Worm (Caenorhabditis elegans) whole organism, young adult: Measurements from ENCODE around the gene F37C12.18.
A peak's percentile ranks its signal among the peaks of the same experiment; 100 is the strongest.

Experiments used
- B0019.2 ChIP-seq: fragments of 200-800 bp; sonication (Bioruptor generic); conservative IDR thresholded peaks from 2 replicates; pipeline ENCODE4 v1.3.6; 2022; ENCODE audit warnings: missing genetic modification reagents, missing genetic modification characterization, missing compliant biosample characterization
- B0336.3 ChIP-seq: fragments of 200-800 bp; sonication (Bioruptor generic); IDR thresholded peaks from 2 replicates; pipeline ENCODE4 v1.3.6; 2022; ENCODE audit warnings: missing genetic modification characterization, missing compliant biosample characterization
- D2030.7 ChIP-seq: fragments of 200-800 bp; sonication (Bioruptor generic); IDR thresholded peaks from 2 replicates; pipeline ENCODE4 v1.3.6; 2022; ENCODE audit warnings: missing genetic modification reagents, missing genetic modification characterization, missing compliant biosample characterization
- F22D6.2 ChIP-seq: sonication (generic microtip); optimal IDR thresholded peaks from 2 replicates; lab custom pipeline; 2016; ENCODE audit warnings: mild to moderate bottlenecking, missing genetic modification characterization, missing compliant biosample characterization
- F49E8.2 ChIP-seq: sonication (generic microtip); optimal IDR thresholded peaks from 3 replicates; lab custom pipeline; 2017; ENCODE audit warnings: missing genetic modification characterization, mild to moderate bottlenecking, missing compliant biosample characterization, antibody characterized with exemption, moderate library complexity; ENCODE audit not compliant: insufficient read depth
- F57A8.1 ChIP-seq: fragments of 200-800 bp; sonication (Bioruptor generic); optimal IDR thresholded peaks from 2 replicates; lab custom pipeline; 2018; ENCODE audit warnings: mild to moderate bottlenecking, missing genetic modification characterization, moderate library complexity, missing compliant biosample characterization
- K11D2.4 ChIP-seq: fragments of 200-800 bp; sonication (Bioruptor generic); IDR thresholded peaks from 2 replicates; pipeline ENCODE4 v1.3.6; 2022; ENCODE audit warnings: missing genetic modification reagents, missing genetic modification characterization, missing compliant biosample characterization
- Y53G8AR.9 ChIP-seq: fragments of 200-800 bp; sonication (Bioruptor generic); conservative IDR thresholded peaks from 2 replicates; pipeline ENCODE4 v1.3.6; 2022; ENCODE audit warnings: missing genetic modification reagents, missing genetic modification characterization, missing compliant biosample characterization
- Y56A3A.18 ChIP-seq: fragments of 200-800 bp; sonication (Bioruptor generic); IDR thresholded peaks from 2 replicates; pipeline ENCODE4 v1.3.6; 2022; ENCODE audit warnings: missing genetic modification reagents, missing genetic modification characterization, missing compliant biosample characterization
- Y67H2A.10 ChIP-seq: fragments of 200-800 bp; sonication (Bioruptor generic); conservative IDR thresholded peaks from 2 replicates; pipeline ENCODE4 v1.3.6; 2022; ENCODE audit warnings: missing genetic modification reagents, missing genetic modification characterization, missing compliant biosample characterization
- Y95B8A.8 ChIP-seq: fragments of 200-800 bp; sonication (Bioruptor generic); IDR thresholded peaks from 2 replicates; pipeline ENCODE4 v1.3.6; 2022; ENCODE audit warnings: missing genetic modification reagents, missing genetic modification characterization, missing compliant biosample characterization
- ZK185.1 ChIP-seq: sonication (generic microtip); optimal IDR thresholded peaks from 2 replicates; lab custom pipeline; 2016; ENCODE audit warnings: mild to moderate bottlenecking, missing genetic modification characterization, missing compliant biosample characterization; ENCODE audit not compliant: poor library complexity, severe bottlenecking
- ama-1 ChIP-seq, 3 experiments: fragments of 150-350 bp in 1 of 3; sonication (generic microtip) in 2 of 3; optimal IDR thresholded peaks; 2 replicates each; lab custom pipeline; 2014 to 2018; ENCODE audit warnings: missing biosample characterization in 2 of 3, missing genetic modification characterization in 2 of 3, missing genetic modification reagents in 2 of 3
- atf-7 ChIP-seq: sonication (generic microtip); optimal IDR thresholded peaks from 2 replicates; lab custom pipeline; 2017; ENCODE audit warnings: mild to moderate bottlenecking, missing genetic modification characterization, missing compliant biosample characterization
- bed-1 ChIP-seq: fragments of 200-800 bp; sonication (Bioruptor generic); IDR thresholded peaks from 2 replicates; pipeline ENCODE4 v1.3.6; 2022; ENCODE audit warnings: missing genetic modification reagents, missing genetic modification characterization, missing compliant biosample characterization
- ceh-100 ChIP-seq: fragments of 200-800 bp; sonication (Bioruptor generic); IDR thresholded peaks from 2 replicates; pipeline ENCODE4 v1.3.6; 2022; ENCODE audit warnings: missing genetic modification reagents, missing genetic modification characterization, missing compliant biosample characterization
- ceh-40 ChIP-seq: fragments of 200-800 bp; sonication (Bioruptor generic); IDR thresholded peaks from 2 replicates; pipeline ENCODE4 v1.3.6; 2022; ENCODE audit warnings: missing genetic modification characterization, missing compliant biosample characterization
- ceh-58 ChIP-seq: fragments of 200-800 bp; sonication (Bioruptor generic); IDR thresholded peaks from 2 replicates; pipeline ENCODE4 v1.3.6; 2022; ENCODE audit warnings: missing genetic modification characterization, missing compliant biosample characterization
- dpl-1 ChIP-seq: fragments of 150-350 bp; optimal IDR thresholded peaks from 2 replicates; lab custom pipeline; 2014; ENCODE audit warnings: missing biosample characterization, missing genetic modification reagents, missing genetic modification characterization
- egl-18 ChIP-seq: fragments of 200-800 bp; sonication (Bioruptor generic); IDR thresholded peaks from 2 replicates; pipeline ENCODE4 v1.3.6; 2022; ENCODE audit warnings: missing genetic modification reagents, missing genetic modification characterization, missing compliant biosample characterization
- egl-44 ChIP-seq: fragments of 200-800 bp; sonication (Bioruptor generic); IDR thresholded peaks from 2 replicates; pipeline ENCODE4 v1.3.6; 2022; ENCODE audit warnings: missing genetic modification reagents, missing genetic modification characterization, missing compliant biosample characterization
- egrh-3 ChIP-seq: fragments of 200-800 bp; sonication (Bioruptor generic); IDR thresholded peaks from 2 replicates; pipeline ENCODE4 v1.3.6; 2022; ENCODE audit warnings: missing genetic modification reagents, missing genetic modification characterization, missing compliant biosample characterization
- hlh-12 ChIP-seq: sonication (generic microtip); optimal IDR thresholded peaks from 2 replicates; lab custom pipeline; 2016; ENCODE audit warnings: missing genetic modification characterization, missing compliant biosample characterization
- hmg-1.2 ChIP-seq: fragments of 200-800 bp; sonication (Bioruptor generic); IDR thresholded peaks from 2 replicates; pipeline ENCODE4 v1.3.6; 2022; ENCODE audit warnings: missing genetic modification reagents, missing genetic modification characterization, missing compliant biosample characterization
- hmg-20 ChIP-seq: fragments of 200-800 bp; sonication (Bioruptor generic); IDR thresholded peaks from 2 replicates; pipeline ENCODE4 v1.3.6; 2022; ENCODE audit warnings: missing genetic modification reagents, missing genetic modification characterization, missing compliant biosample characterization
- hrde-1 ChIP-seq: sonication (generic microtip); optimal IDR thresholded peaks from 2 replicates; lab custom pipeline; 2016; ENCODE audit warnings: missing genetic modification characterization, mild to moderate bottlenecking, missing compliant biosample characterization, moderate library complexity, missing genotype, missing genetic modification reagents, borderline replicate concordance
- hsf-1 ChIP-seq: fragments of 200-800 bp; sonication (Bioruptor generic); IDR thresholded peaks from 2 replicates; pipeline ENCODE4 v1.3.6; 2022; ENCODE audit warnings: missing genetic modification reagents, missing genetic modification characterization, missing compliant biosample characterization
- lag-1 ChIP-seq: fragments of 200-800 bp; sonication (Bioruptor generic); IDR thresholded peaks from 2 replicates; pipeline ENCODE4 v1.3.6; 2022; ENCODE audit warnings: missing genetic modification reagents, missing genetic modification characterization, missing compliant biosample characterization
- lin-26 ChIP-seq: fragments of 200-800 bp; sonication (Bioruptor generic); IDR thresholded peaks from 2 replicates; pipeline ENCODE4 v1.3.6; 2022; ENCODE audit warnings: missing genetic modification reagents, missing genetic modification characterization, missing compliant biosample characterization
- lsy-27 ChIP-seq: sonication (generic microtip); optimal IDR thresholded peaks from 2 replicates; lab custom pipeline; 2017; ENCODE audit warnings: missing genetic modification characterization, mild to moderate bottlenecking, missing compliant biosample characterization, antibody characterized with exemption, missing genotype, borderline replicate concordance; ENCODE audit not compliant: insufficient read depth
- madf-6 ChIP-seq: fragments of 200-800 bp; sonication (Bioruptor generic); IDR thresholded peaks from 2 replicates; pipeline ENCODE4 v1.3.6; 2022; ENCODE audit warnings: missing genetic modification reagents, missing genetic modification characterization, missing compliant biosample characterization
- madf-8 ChIP-seq: fragments of 200-800 bp; sonication (Bioruptor generic); conservative IDR thresholded peaks from 2 replicates; pipeline ENCODE4 v1.3.6; 2022; ENCODE audit warnings: missing genetic modification reagents, missing genetic modification characterization, missing compliant biosample characterization
- mel-28 ChIP-seq: sonication (generic microtip); optimal IDR thresholded peaks from 2 replicates; lab custom pipeline; 2016; ENCODE audit warnings: borderline replicate concordance, mild to moderate bottlenecking, missing genetic modification characterization, missing compliant biosample characterization
- nfya-1 ChIP-seq: sonication (generic microtip); optimal IDR thresholded peaks from 2 replicates; lab custom pipeline; 2017; ENCODE audit warnings: antibody characterized with exemption, missing compliant biosample characterization, missing genetic modification characterization, borderline replicate concordance; ENCODE audit not compliant: insufficient read depth
- pbrm-1 ChIP-seq: fragments of 200-800 bp; sonication (Bioruptor generic); IDR thresholded peaks from 2 replicates; pipeline ENCODE4 v1.3.6; 2022; ENCODE audit warnings: missing genetic modification reagents, missing genetic modification characterization, missing compliant biosample characterization
- rcor-1 ChIP-seq: fragments of 200-800 bp; sonication (Bioruptor generic); IDR thresholded peaks from 2 replicates; pipeline ENCODE4 v1.3.6; 2022; ENCODE audit warnings: missing genetic modification reagents, missing genetic modification characterization, missing compliant biosample characterization
- rpc-1 ChIP-seq, 2 experiments: fragments of 150-350 bp in 1 of 2; sonication (generic microtip) in 1 of 2; optimal IDR thresholded peaks; 2 replicates each; lab custom pipeline; 2014 to 2018; ENCODE audit warnings: missing biosample characterization in 1 of 2, missing genetic modification characterization in 1 of 2, missing genetic modification reagents in 1 of 2, missing genotype in 1 of 2
- sdz-38 ChIP-seq: sonication (generic microtip); optimal IDR thresholded peaks from 2 replicates; lab custom pipeline; 2016; ENCODE audit warnings: missing genotype, missing genetic modification characterization, missing compliant biosample characterization
- sptf-2 ChIP-seq: fragments of 200-800 bp; sonication (Bioruptor generic); optimal IDR thresholded peaks from 2 replicates; lab custom pipeline; 2018; ENCODE audit warnings: mild to moderate bottlenecking, missing genetic modification characterization, missing compliant biosample characterization
- unc-130 ChIP-seq: sonication (generic microtip); optimal IDR thresholded peaks from 2 replicates; lab custom pipeline; 2016; ENCODE audit warnings: missing genetic modification reagents, missing genetic modification characterization, missing compliant biosample characterization
- unc-62 ChIP-seq: fragments of 150-350 bp; optimal IDR thresholded peaks from 2 replicates; lab custom pipeline; 2014; ENCODE audit warnings: missing biosample characterization, missing genetic modification reagents, missing genetic modification characterization
- xnd-1 ChIP-seq: sonication (generic microtip); optimal IDR thresholded peaks from 2 replicates; lab custom pipeline; 2016; ENCODE audit warnings: missing genotype, missing genetic modification reagents, missing genetic modification characterization, missing compliant biosample characterization
- zim-3 ChIP-seq: sonication (generic microtip); optimal IDR thresholded peaks from 2 replicates; lab custom pipeline; 2017; ENCODE audit warnings: mild to moderate bottlenecking, missing genetic modification characterization, moderate library complexity, missing compliant biosample characterization
- ztf-18 ChIP-seq: sonication (generic microtip); optimal IDR thresholded peaks from 2 replicates; lab custom pipeline; 2016; ENCODE audit warnings: missing genotype, mild to moderate bottlenecking, missing genetic modification characterization, missing compliant biosample characterization
- ztf-26 ChIP-seq: sonication (generic microtip); optimal IDR thresholded peaks from 2 replicates; lab custom pipeline; 2017; ENCODE audit warnings: missing genetic modification characterization, missing compliant biosample characterization
- ztf-3 ChIP-seq: fragments of 200-800 bp; sonication (Bioruptor generic); optimal IDR thresholded peaks from 2 replicates; lab custom pipeline; 2018; ENCODE audit warnings: mild to moderate bottlenecking, missing genetic modification characterization, missing compliant biosample characterization
- ztf-6 ChIP-seq: fragments of 200-800 bp; sonication (Bioruptor generic); IDR thresholded peaks from 2 replicates; pipeline ENCODE4 v1.3.6; 2022; ENCODE audit warnings: missing genetic modification reagents, missing genetic modification characterization, missing compliant biosample characterization

F37C12.18 gene

ce11 chrIII:7155631-7156030 is 39.6 kb downstream of the F37C12.18 start (continued):
- peak; percentile 60; the same call in 1 of the 2 replicates for TF ChIP-seq egrh-3
- TF ChIP-seq egl-44 (GFP tag; lab: Robert Waterston, UW): no peak
- TF ChIP-seq Y56A3A.18: 0 out of 2 replicates have a peak, but pooled peaks have one; percentile 50
- TF ChIP-seq hmg-1.2 (GFP tag; lab: Robert Waterston, UW): peak; percentile 94
- TF ChIP-seq B0336.3 (GFP tag; lab: Robert Waterston, UW): peak; percentile 87
- no peak for TF ChIP-seq bed-1
- TF ChIP-seq Y95B8A.8: peak; percentile 66; the same call in 1 of the 2 replicates
- TF ChIP-seq hrde-1 (tag; lab: Kevin White, UChicago): no peak
- peak; percentile 30; the same call in 1 of the 2 replicates for TF ChIP-seq rcor-1 (GFP tag; lab: Robert Waterston, UW)
- no peak for TF ChIP-seq F49E8.2 (tag; lab: Kevin White, UChicago)
- no peak for TF ChIP-seq sdz-38 (tag; lab: Kevin White, UChicago)
- no peak for TF ChIP-seq dpl-1
- no peak for TF ChIP-seq madf-8 (GFP tag; lab: Robert Waterston, UW)
- TF ChIP-seq hlh-12: no peak
- no peak for TF ChIP-seq unc-130 (GFP tag; lab: Kevin White, UChicago)
- no peak for TF ChIP-seq sptf-2 (GFP tag; lab: Kevin White, UChicago)
- TF ChIP-seq ZK185.1 (tag; lab: Kevin White, UChicago): peak; percentile 54
- TF ChIP-seq ceh-58 (GFP tag; lab: Robert Waterston, UW): no peak
- no peak for TF ChIP-seq nfya-1
- peak; percentile 3 for TF ChIP-seq ama-1 (optimal IDR thresholded peaks at IDR 0.05; lab: Kevin White, UChicago)
- TF ChIP-seq ama-1 (GFP tag; optimal IDR thresholded peaks at IDR 0.05; lab: Kevin White, UChicago): no peak
- no peak for TF ChIP-seq D2030.7
- no peak for TF ChIP-seq xnd-1 (tag; lab: Kevin White, UChicago)
- TF ChIP-seq F57A8.1 (GFP tag; lab: Kevin White, UChicago): no peak
- TF ChIP-seq egl-18: no peak
- TF ChIP-seq atf-7 (tag; lab: Kevin White, UChicago): peak; percentile 94
- TF ChIP-seq ceh-40 (GFP tag; lab: Robert Waterston, UW): no peak
- no peak for TF ChIP-seq lag-1 (GFP tag; lab: Robert Waterston, UW)
- TF ChIP-seq ceh-100 (GFP tag; lab: Robert Waterston, UW): 0 out of 2 replicates have a peak, but pooled peaks have one; percentile 44
- TF ChIP-seq lin-26 (GFP tag; lab: Robert Waterston, UW): 0 out of 2 replicates have a peak, but pooled peaks have one; percentile 43
- peak; percentile 70 for TF ChIP-seq ztf-26
- TF ChIP-seq zim-3 (tag; lab: Kevin White, UChicago): no peak
- TF ChIP-seq K11D2.4 (GFP tag; lab: Robert Waterston, UW): peak; percentile 88
- TF ChIP-seq unc-62 (GFP tag; lab: Kevin White, UChicago): peak; percentile 29
- no peak for TF ChIP-seq rpc-1 (optimal IDR thresholded peaks at IDR 0.05; lab: Kevin White, UChicago)
- no peak for TF ChIP-seq rpc-1 (tag; optimal IDR thresholded peaks at IDR 0.05; lab: Kevin White, UChicago)
- no peak for TF ChIP-seq ztf-6 (GFP tag; lab: Robert Waterston, UW)
- TF ChIP-seq F22D6.2 (tag; lab: Kevin White, UChicago): peak; percentile 3
- TF ChIP-seq lsy-27 (tag; lab: Kevin White, UChicago): no peak
- TF ChIP-seq Y53G8AR.9 (GFP tag; lab: Robert Waterston, UW): peak; percentile 59
- peak; percentile 82 for TF ChIP-seq pbrm-1 (GFP tag; lab: Robert Waterston, UW)
- TF ChIP-seq madf-6 (GFP tag; lab: Robert Waterston, UW): 0 out of 2 replicates have a peak, but pooled peaks have one; percentile 18
- no peak for TF ChIP-seq B0019.2 (GFP tag; lab: Robert Waterston, UW)
- TF ChIP-seq ztf-3: peak; percentile 45
- TF ChIP-seq mel-28 (tag; lab: Kevin White, UChicago): no peak
- TF ChIP-seq Y67H2A.10 (GFP tag; lab: Robert Waterston, UW): peak; percentile 42; the same call in 1 of the 2 replicates
- no peak for TF ChIP-seq hmg-20 (GFP tag; lab: Robert Waterston, UW)
- peak; percentile 85 for TF ChIP-seq hsf-1 (GFP tag; lab: Robert Waterston, UW)
- peak; percentile 18 for TF ChIP-seq ztf-18 (tag; lab: Kevin White, UChicago)
